Worm (Caenorhabditis elegans) whole organism, mixed stage, embryonic: ENCODE data around the gene T01D1.3.

ENCODE experiments used
- lsy-2 ChIP-seq: fragments of 150-350 bp; optimal IDR thresholded peaks from 2 replicates; lab custom pipeline; 2014; ENCODE audit warnings: missing biosample characterization, missing genetic modification characterization
- nhr-12 ChIP-seq: fragments of 150-350 bp; optimal IDR thresholded peaks from 2 replicates; lab custom pipeline; 2014; ENCODE audit warnings: missing biosample characterization, missing genetic modification characterization
- nhr-237 ChIP-seq: fragments of 150-350 bp; optimal IDR thresholded peaks from 2 replicates; lab custom pipeline; 2014; ENCODE audit warnings: missing biosample characterization, missing genetic modification characterization
- nhr-76 ChIP-seq: sonication (generic microtip); optimal IDR thresholded peaks from 2 replicates; lab custom pipeline; 2017; ENCODE audit warnings: missing biosample characterization, missing genetic modification characterization
- snpc-4 ChIP-seq: fragments of 150-350 bp; optimal IDR thresholded peaks from 2 replicates; lab custom pipeline; 2014; ENCODE audit warnings: missing biosample characterization, missing genetic modification characterization
- unc-62 ChIP-seq: fragments of 150-350 bp; optimal IDR thresholded peaks from 2 replicates; lab custom pipeline; 2014; ENCODE audit warnings: missing biosample characterization, missing genetic modification reagents, missing genetic modification characterization

DNA sequence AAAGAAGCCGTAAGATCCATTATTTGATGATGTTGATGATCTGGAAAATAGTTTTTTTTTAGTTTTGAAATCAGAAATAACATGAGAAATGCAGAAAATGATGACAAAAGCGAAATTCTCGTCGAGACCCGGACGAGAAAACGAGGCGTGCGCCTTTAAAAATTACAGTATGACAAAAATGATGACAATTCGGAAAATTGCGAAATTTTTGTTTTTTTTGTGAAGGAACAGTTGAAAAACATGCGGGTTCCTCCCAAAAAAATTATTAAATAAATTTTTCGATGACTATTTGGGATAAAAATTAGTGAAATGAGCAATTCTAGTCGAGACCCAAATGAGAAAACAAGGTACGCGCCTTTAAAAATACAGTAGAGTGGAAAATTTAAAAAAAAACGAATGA is 44.8 kb upstream of the T01D1.3 start, which contains the start of gene ubxn-3:
- no peak for TF ChIP-seq nhr-12 (tag; lab: Kevin White, UChicago)
- no peak for TF ChIP-seq nhr-237 (tag; lab: Kevin White, UChicago)
- no peak for TF ChIP-seq snpc-4 (tag; lab: Kevin White, UChicago)
- no peak for TF ChIP-seq nhr-76 (tag; lab: Kevin White, UChicago)
- no peak for TF ChIP-seq lsy-2 (tag; lab: Kevin White, UChicago)
- no peak for TF ChIP-seq unc-62
